Fruit fly (Drosophila melanogaster) whole organism, prepupa: Measurements from ENCODE around the gene CG34159.

Experiments
- CG10631 ChIP-seq: fragments of 200-800 bp; sonication (Bioruptor generic); optimal IDR thresholded peaks from 2 replicates; lab custom pipeline; 2016; ENCODE audit warnings: missing biosample characterization, missing genetic modification characterization
- CG11294 ChIP-seq: fragments of 200-800 bp; sonication (Bioruptor generic); IDR thresholded peaks from 2 replicates; pipeline ENCODE4 v1.3.6; 2022; ENCODE audit warnings: missing biosample characterization, missing genetic modification characterization
- CG11762 ChIP-seq: fragments of 200-800 bp; sonication (Bioruptor generic); optimal IDR thresholded peaks from 3 replicates; lab custom pipeline; 2016; ENCODE audit warnings: missing biosample characterization, missing genetic modification characterization; ENCODE audit not compliant: insufficient read depth
- CG11902 ChIP-seq: fragments of 200-800 bp; sonication (Bioruptor generic); optimal IDR thresholded peaks from 3 replicates; lab custom pipeline; 2016; ENCODE audit warnings: missing biosample characterization, missing genetic modification characterization
- CG15336 ChIP-seq: fragments of 200-800 bp; sonication (Bioruptor generic); IDR thresholded peaks from 2 replicates; pipeline ENCODE4 v1.3.6; 2022; ENCODE audit warnings: missing biosample characterization, missing genetic modification characterization
- CG1621 ChIP-seq: fragments of 200-800 bp; sonication (Bioruptor generic); optimal IDR thresholded peaks from 3 replicates; lab custom pipeline; 2018; ENCODE audit warnings: missing biosample characterization, mild to moderate bottlenecking, missing genetic modification characterization
- CG16779 ChIP-seq: fragments of 200-800 bp; sonication (Bioruptor generic); optimal IDR thresholded peaks from 3 replicates; lab custom pipeline; 2017; ENCODE audit warnings: missing biosample characterization, mild to moderate bottlenecking, missing genetic modification characterization
- CG3032 ChIP-seq: fragments of 200-800 bp; optimal IDR thresholded peaks from 2 replicates; lab custom pipeline; 2019; ENCODE audit warnings: missing biosample characterization, mild to moderate bottlenecking, missing genetic modification characterization, moderate library complexity
- CG31627 ChIP-seq: fragments of 200-800 bp; sonication (Bioruptor generic); optimal IDR thresholded peaks from 3 replicates; lab custom pipeline; 2016; ENCODE audit warnings: missing biosample characterization, missing genetic modification characterization
- CG32006 ChIP-seq: fragments of 200-800 bp; sonication (Bioruptor generic); optimal IDR thresholded peaks from 3 replicates; lab custom pipeline; 2017; ENCODE audit warnings: missing biosample characterization, mild to moderate bottlenecking, missing genetic modification characterization
- CG34406 ChIP-seq: fragments of 200-800 bp; sonication (Bioruptor generic); optimal IDR thresholded peaks from 3 replicates; lab custom pipeline; 2016; ENCODE audit warnings: missing biosample characterization, missing genetic modification characterization
- CG3919 ChIP-seq: fragments of 200-800 bp; sonication (Bioruptor generic); optimal IDR thresholded peaks from 3 replicates; lab custom pipeline; 2016; ENCODE audit warnings: missing biosample characterization, missing genetic modification characterization
- CG6163 ChIP-seq: fragments of 200-800 bp; sonication (Bioruptor generic); IDR thresholded peaks from 3 replicates; pipeline ENCODE4 v1.3.6; 2022; ENCODE audit warnings: missing biosample characterization, missing genetic modification characterization
- CG6276 ChIP-seq: fragments of 200-800 bp; sonication (Bioruptor generic); optimal IDR thresholded peaks from 2 replicates; lab custom pipeline; 2017; ENCODE audit warnings: missing biosample characterization, mild to moderate bottlenecking, missing genetic modification characterization
- CG6792 ChIP-seq: fragments of 200-800 bp; sonication (Bioruptor generic); optimal IDR thresholded peaks from 3 replicates; lab custom pipeline; 2016; ENCODE audit warnings: missing biosample characterization, missing genetic modification characterization
- CG6808 ChIP-seq: fragments of 200-800 bp; sonication (Bioruptor generic); optimal IDR thresholded peaks from 3 replicates; lab custom pipeline; 2017; ENCODE audit warnings: missing biosample characterization, missing genetic modification characterization, mild to moderate bottlenecking, moderate library complexity, missing genetic modification reagents
- CG6854 ChIP-seq: fragments of 200-800 bp; sonication (Bioruptor generic); optimal IDR thresholded peaks from 2 replicates; lab custom pipeline; 2017; ENCODE audit warnings: missing biosample characterization, mild to moderate bottlenecking, missing genetic modification characterization
- CG8119 ChIP-seq: fragments of 200-800 bp; sonication (Bioruptor generic); IDR thresholded peaks from 3 replicates; pipeline ENCODE4 v1.3.6; 2022; ENCODE audit warnings: missing biosample characterization, missing genetic modification characterization
- CG8319 ChIP-seq: fragments of 200-800 bp; sonication (Bioruptor generic); optimal IDR thresholded peaks from 3 replicates; lab custom pipeline; 2016; ENCODE audit warnings: missing biosample characterization, missing genetic modification characterization
- CG8632 ChIP-seq: fragments of 200-800 bp; sonication (Bioruptor generic); optimal IDR thresholded peaks from 3 replicates; lab custom pipeline; 2016; ENCODE audit warnings: missing biosample characterization, missing genetic modification characterization
- CG9139 ChIP-seq: fragments of 200-800 bp; sonication (Bioruptor generic); optimal IDR thresholded peaks from 3 replicates; lab custom pipeline; 2017; ENCODE audit warnings: missing biosample characterization, mild to moderate bottlenecking, missing genetic modification characterization
- Eip75B ChIP-seq: fragments of 200-800 bp; sonication (Bioruptor generic); optimal IDR thresholded peaks from 3 replicates; lab custom pipeline; 2016; ENCODE audit warnings: missing biosample characterization, missing genetic modification characterization
- Eip78C ChIP-seq: fragments of 200-800 bp; sonication (Bioruptor generic); peaks from one replicate; lab custom pipeline; 2016; ENCODE audit warnings: missing biosample characterization, missing genetic modification characterization
- Eip93F ChIP-seq: fragments of 200-800 bp; sonication (Bioruptor generic); optimal IDR thresholded peaks from 2 replicates; lab custom pipeline; 2016; ENCODE audit warnings: missing biosample characterization, mild to moderate bottlenecking, missing genetic modification characterization
- Ets21C ChIP-seq: fragments of 200-800 bp; sonication (Bioruptor generic); optimal IDR thresholded peaks from 3 replicates; lab custom pipeline; 2016; ENCODE audit warnings: missing biosample characterization, missing genetic modification characterization
- Ets96B ChIP-seq: fragments of 200-800 bp; optimal IDR thresholded peaks from 2 replicates; lab custom pipeline; 2019; ENCODE audit warnings: missing biosample characterization, mild to moderate bottlenecking, missing genetic modification characterization, moderate library complexity
- Hr38 ChIP-seq: sonication (Bioruptor generic); optimal IDR thresholded peaks from 2 replicates; lab custom pipeline; 2016; ENCODE audit warnings: missing biosample characterization, missing genetic modification characterization
- Hr39 ChIP-seq: fragments of 200-800 bp; sonication (Bioruptor generic); optimal IDR thresholded peaks from 2 replicates; lab custom pipeline; 2016; ENCODE audit warnings: missing biosample characterization, missing genetic modification characterization
- Hr4 ChIP-seq: fragments of 200-800 bp; sonication (Bioruptor generic); optimal IDR thresholded peaks from 3 replicates; lab custom pipeline; 2016; ENCODE audit warnings: missing biosample characterization, missing genetic modification characterization
- Lpt ChIP-seq: fragments of 200-800 bp; sonication (Bioruptor generic); optimal IDR thresholded peaks from 3 replicates; lab custom pipeline; 2016; ENCODE audit warnings: missing biosample characterization, missing genetic modification characterization
- Met ChIP-seq: fragments of 200-800 bp; sonication (Bioruptor generic); optimal IDR thresholded peaks from 3 replicates; lab custom pipeline; 2016; ENCODE audit warnings: missing biosample characterization, missing genetic modification characterization
- Smox ChIP-seq: fragments of 200-800 bp; sonication (Bioruptor generic); optimal IDR thresholded peaks from 3 replicates; lab custom pipeline; 2016; ENCODE audit warnings: missing biosample characterization, missing genetic modification characterization
- Sox102F ChIP-seq: fragments of 200-800 bp; sonication (Bioruptor generic); optimal IDR thresholded peaks from 2 replicates; lab custom pipeline; 2016; ENCODE audit warnings: missing biosample characterization, mild to moderate bottlenecking, missing genetic modification characterization
- Sox14 ChIP-seq: fragments of 200-800 bp; sonication (Bioruptor generic); optimal IDR thresholded peaks from 3 replicates; lab custom pipeline; 2016; ENCODE audit warnings: missing biosample characterization, missing genetic modification characterization
- achi ChIP-seq: fragments of 200-800 bp; sonication (Bioruptor generic); optimal IDR thresholded peaks from 3 replicates; lab custom pipeline; 2016; ENCODE audit warnings: missing biosample characterization, missing genetic modification characterization
- cyc ChIP-seq: fragments of 200-800 bp; sonication (Bioruptor generic); optimal IDR thresholded peaks from 3 replicates; lab custom pipeline; 2016; ENCODE audit warnings: missing biosample characterization, missing genetic modification characterization
- dac ChIP-seq: fragments of 200-800 bp; sonication (Bioruptor generic); optimal IDR thresholded peaks from 2 replicates; lab custom pipeline; 2017; ENCODE audit warnings: missing biosample characterization, mild to moderate bottlenecking, missing genetic modification characterization
- dsx ChIP-seq: fragments of 200-800 bp; optimal IDR thresholded peaks from 3 replicates; lab custom pipeline; 2019; ENCODE audit warnings: missing biosample characterization, mild to moderate bottlenecking, missing genetic modification characterization, moderate library complexity; ENCODE audit not compliant: poor library complexity, severe bottlenecking
- eg ChIP-seq: fragments of 200-800 bp; sonication (Bioruptor generic); IDR thresholded peaks from 3 replicates; pipeline ENCODE4 v1.3.6; 2022; ENCODE audit warnings: missing biosample characterization, missing genetic modification characterization
- esn ChIP-seq: fragments of 200-800 bp; sonication (Bioruptor generic); optimal IDR thresholded peaks from 2 replicates; lab custom pipeline; 2016; ENCODE audit warnings: missing biosample characterization, mild to moderate bottlenecking, missing genetic modification characterization, moderate library complexity
- fd59A ChIP-seq: fragments of 200-800 bp; sonication (Bioruptor generic); optimal IDR thresholded peaks from 2 replicates; lab custom pipeline; 2017; ENCODE audit warnings: missing biosample characterization, mild to moderate bottlenecking, missing genetic modification characterization, missing genetic modification reagents
- fd85E ChIP-seq: fragments of 200-800 bp; sonication (Bioruptor generic); optimal IDR thresholded peaks from 3 replicates; lab custom pipeline; 2016; ENCODE audit warnings: missing biosample characterization, missing genetic modification characterization
- fkh ChIP-seq: fragments of 200-800 bp; sonication (Bioruptor generic); optimal IDR thresholded peaks from 3 replicates; lab custom pipeline; 2017; ENCODE audit warnings: missing biosample characterization, mild to moderate bottlenecking, missing genetic modification characterization, moderate library complexity
- lz ChIP-seq: fragments of 200-800 bp; sonication (Bioruptor generic); optimal IDR thresholded peaks from 3 replicates; lab custom pipeline; 2016; ENCODE audit warnings: missing biosample characterization, missing genetic modification characterization
- net ChIP-seq: fragments of 200-800 bp; sonication (Bioruptor generic); optimal IDR thresholded peaks from 3 replicates; lab custom pipeline; 2016; ENCODE audit warnings: missing biosample characterization, missing genetic modification characterization
- pdm3 ChIP-seq: fragments of 200-800 bp; sonication (Bioruptor generic); optimal IDR thresholded peaks from 3 replicates; lab custom pipeline; 2016; ENCODE audit warnings: missing biosample characterization, missing genetic modification characterization
- spab ChIP-seq: fragments of 200-800 bp; sonication (Bioruptor generic); optimal IDR thresholded peaks from 2 replicates; lab custom pipeline; 2017; ENCODE audit warnings: missing biosample characterization, mild to moderate bottlenecking, missing genetic modification characterization, missing genetic modification reagents
- ss ChIP-seq, 2 experiments: fragments of 200-800 bp; sonication (Bioruptor generic); optimal IDR thresholded peaks; 2 replicates in 1 of 2; 3 replicates in 1 of 2; lab custom pipeline; 2017 to 2018; ENCODE audit warnings: mild to moderate bottlenecking in 2 of 2, missing biosample characterization in 2 of 2, missing genetic modification characterization in 2 of 2, moderate library complexity in 1 of 2
- svp ChIP-seq: fragments of 200-800 bp; sonication (Bioruptor generic); peaks from one replicate; lab custom pipeline; 2016; ENCODE audit warnings: missing biosample characterization, missing genetic modification characterization
- topi ChIP-seq: fragments of 200-800 bp; sonication (Bioruptor generic); optimal IDR thresholded peaks from 3 replicates; lab custom pipeline; 2016; ENCODE audit warnings: missing biosample characterization, missing genetic modification characterization
- vri ChIP-seq: fragments of 200-800 bp; sonication (Bioruptor generic); optimal IDR thresholded peaks from 3 replicates; lab custom pipeline; 2016; ENCODE audit warnings: missing biosample characterization, mild to moderate bottlenecking, missing genetic modification characterization

Gene CG34159

dm6 chr2L:10220501-10221386, 16.6 kb upstream of the CG34159 start, which contains the start of the genes Npc1a and Prosalpha6:
Npc1a (minus strand) TSS chr2L:10221216.
Prosalpha6 (plus strand) TSS chr2L:10221351.
- no peak for TF ChIP-seq CG16779 (tag; lab: Kevin White, UChicago)
- TF ChIP-seq eg: no peak
- TF ChIP-seq Hr39 (GFP tag; lab: Kevin White, UChicago): no peak
- TF ChIP-seq CG11902: no peak
- no peak for TF ChIP-seq CG8319 (GFP tag; lab: Kevin White, UChicago)
- no peak for TF ChIP-seq fd59A
- TF ChIP-seq CG31627 (GFP tag; lab: Kevin White, UChicago): peak; percentile 19
- TF ChIP-seq pdm3 (GFP tag; lab: Kevin White, UChicago): no peak
- no peak for TF ChIP-seq Smox (GFP tag; lab: Kevin White, UChicago)
- TF ChIP-seq esn (GFP tag; lab: Kevin White, UChicago): peak; percentile 35
- TF ChIP-seq Eip78C (GFP tag; lab: Kevin White, UChicago): peak; percentile 76
- peak; percentile 76 for TF ChIP-seq achi (GFP tag; lab: Kevin White, UChicago)
- peak; percentile 51 for TF ChIP-seq vri (GFP tag; lab: Kevin White, UChicago)
- no peak for TF ChIP-seq Hr38 (GFP tag; lab: Kevin White, UChicago)
- no peak for TF ChIP-seq CG1621 (tag; lab: Kevin White, UChicago)
- TF ChIP-seq CG6792 (GFP tag; lab: Kevin White, UChicago): no peak
- TF ChIP-seq Eip75B: no peak
- TF ChIP-seq Lpt (GFP tag; lab: Kevin White, UChicago): no peak
- no peak for TF ChIP-seq topi (GFP tag; lab: Kevin White, UChicago)
- TF ChIP-seq spab (GFP tag; lab: Kevin White, UChicago): no peak
- TF ChIP-seq CG6276 (GFP tag; lab: Kevin White, UChicago): no peak
- TF ChIP-seq dsx (GFP tag; lab: Kevin White, UChicago): no peak
- no peak for TF ChIP-seq net (GFP tag; lab: Kevin White, UChicago)
- no peak for TF ChIP-seq CG6163
- no peak for TF ChIP-seq Ets96B (tag; lab: Kevin White, UChicago)
- peak; percentile 18 for TF ChIP-seq CG3032 (tag; lab: Kevin White, UChicago)
- TF ChIP-seq CG34406: no peak
- peak; percentile 21 for TF ChIP-seq lz (GFP tag; lab: Kevin White, UChicago)
- peak; percentile 12 for TF ChIP-seq Eip93F (GFP tag; lab: Kevin White, UChicago)
- no peak for TF ChIP-seq CG3919 (GFP tag; lab: Kevin White, UChicago)
- no peak for TF ChIP-seq CG6808 (GFP tag; lab: Kevin White, UChicago)
- TF ChIP-seq CG6854 (GFP tag; lab: Kevin White, UChicago): no peak
- TF ChIP-seq Sox102F (GFP tag; lab: Kevin White, UChicago): no peak
- no peak for TF ChIP-seq svp (GFP tag; lab: Kevin White, UChicago)
- TF ChIP-seq CG15336 (GFP tag; lab: Robert Waterston, UW): no peak
- TF ChIP-seq CG11294: no peak
- TF ChIP-seq fkh: peak; percentile 15
- TF ChIP-seq CG9139 (GFP tag; lab: Kevin White, UChicago): no peak
- no peak for TF ChIP-seq CG32006 (GFP tag; lab: Kevin White, UChicago)
- no peak for TF ChIP-seq CG8632 (GFP tag; lab: Kevin White, UChicago)
- TF ChIP-seq ss (GFP tag; optimal IDR thresholded peaks at IDR 0.05; lab: Kevin White, UChicago): no peak
- TF ChIP-seq Hr4 (GFP tag; lab: Kevin White, UChicago): no peak
- no peak for TF ChIP-seq fd85E
- no peak for TF ChIP-seq CG8119 (GFP tag; lab: Robert Waterston, UW)
- peak; percentile 32 for TF ChIP-seq cyc (GFP tag; lab: Kevin White, UChicago)
- TF ChIP-seq CG10631 (GFP tag; lab: Kevin White, UChicago): no peak
- peak; percentile 75 for TF ChIP-seq Sox14
- TF ChIP-seq Met (GFP tag; lab: Kevin White, UChicago): no peak
- TF ChIP-seq CG11762: no peak
- no peak for TF ChIP-seq Ets21C (GFP tag; lab: Kevin White, UChicago)
- TF ChIP-seq dac: no peak
